Worm (Caenorhabditis elegans): ENCODE measurements around the gene pfd-4.
A peak's percentile ranks its signal among the peaks of the same experiment; 100 is the strongest.

Gene pfd-4

ce11 chrIV:11310624-11311023 is 4.4 kb upstream of the pfd-4 start, which contains the start of gene znf-207 (continued):
- peak; percentile 16 for TF ChIP-seq ets-4 (tag; optimal IDR thresholded peaks at IDR 0.05)
- TF ChIP-seq ceh-34 (tag; optimal IDR thresholded peaks at IDR 0.05) = peak; percentile 59
- TF ChIP-seq ceh-45 (GFP tag; IDR thresholded peaks at IDR 0.05) = no peak
- peak; percentile 27 for TF ChIP-seq ceh-18 (tag; optimal IDR thresholded peaks at IDR 0.05)
- peak; percentile 45 for TF ChIP-seq F13H6.1 (tag; optimal IDR thresholded peaks at IDR 0.05)
- TF ChIP-seq che-1 (tag; optimal IDR thresholded peaks at IDR 0.05) = peak; percentile 33
- no peak for TF ChIP-seq pqm-1 (tag; optimal IDR thresholded peaks at IDR 0.05)
- no peak for TF ChIP-seq ceh-9 (tag; optimal IDR thresholded peaks at IDR 0.05)
- peak; percentile 99 for TF ChIP-seq unc-42 (tag; optimal IDR thresholded peaks at IDR 0.05)
- TF ChIP-seq ahr-1 (tag; optimal IDR thresholded peaks at IDR 0.05) = peak; percentile 8
- 0 out of 2 replicates have a peak, but pooled peaks have one; percentile 23 for TF ChIP-seq sox-2 (GFP tag; IDR thresholded peaks at IDR 0.05)
- peak; percentile 4 for TF ChIP-seq tbx-7 (tag; optimal IDR thresholded peaks at IDR 0.05)
- TF ChIP-seq K09A11.1 (tag; optimal IDR thresholded peaks at IDR 0.05; ENCODE audit: insufficient read depth) = peak; percentile 54
- no peak for TF ChIP-seq K02D7.2 (tag; optimal IDR thresholded peaks at IDR 0.05)
- no peak for TF ChIP-seq unc-86 (tag; optimal IDR thresholded peaks at IDR 0.05)
- no peak for TF ChIP-seq C08G9.2 (tag; optimal IDR thresholded peaks at IDR 0.05)
- TF ChIP-seq sox-4 (tag; optimal IDR thresholded peaks at IDR 0.05) = peak; percentile 29
- peak; percentile 42 for TF ChIP-seq zip-5 (tag; optimal IDR thresholded peaks at IDR 0.05)
- TF ChIP-seq elt-2 (tag; optimal IDR thresholded peaks at IDR 0.05) = peak; percentile 78
- TF ChIP-seq syd-9 (tag; optimal IDR thresholded peaks at IDR 0.05) = peak; percentile 31
- TF ChIP-seq ref-2 (tag; optimal IDR thresholded peaks at IDR 0.05) = peak; percentile 60
- peak; percentile 90 for TF ChIP-seq ceh-14 (tag; optimal IDR thresholded peaks at IDR 0.05)
- no peak for TF ChIP-seq rnt-1 (tag; optimal IDR thresholded peaks at IDR 0.05)
- peak; percentile 82 for TF ChIP-seq ceh-31 (tag; optimal IDR thresholded peaks at IDR 0.05)
- peak; percentile 45 for TF ChIP-seq nhr-232 (tag; optimal IDR thresholded peaks at IDR 0.05)
- TF ChIP-seq pag-3 (tag; optimal IDR thresholded peaks at IDR 0.05; ENCODE audit: borderline replicate concordance) = no peak

- TF ChIP-seq unc-55 (GFP tag; optimal IDR thresholded peaks at IDR 0.05) = no peak
- no peak for TF ChIP-seq ceh-22 (tag; optimal IDR thresholded peaks at IDR 0.05)
- no peak for TF ChIP-seq ets-4 (tag; optimal IDR thresholded peaks at IDR 0.05)
- no peak for TF ChIP-seq C38D4.7 (GFP tag; optimal IDR thresholded peaks at IDR 0.05)
- TF ChIP-seq ceh-19 (GFP tag; optimal IDR thresholded peaks at IDR 0.05) = no peak
- no peak for TF ChIP-seq elt-4 (tag; optimal IDR thresholded peaks at IDR 0.05)
- TF ChIP-seq ceh-34 (tag; optimal IDR thresholded peaks at IDR 0.05) = no peak
- TF ChIP-seq ztf-16 (tag; optimal IDR thresholded peaks at IDR 0.05) = no peak
Observed at ce11 chrIV:11311484-11311883, 3.5 kb upstream of the pfd-4 start.

- no peak for TF ChIP-seq K02D7.2 (tag; optimal IDR thresholded peaks at IDR 0.05)
- TF ChIP-seq C08G9.2 (tag; optimal IDR thresholded peaks at IDR 0.05) = no peak
- no peak for TF ChIP-seq pros-1 (tag; optimal IDR thresholded peaks at IDR 0.05)
- no peak for TF ChIP-seq K09A11.1 (tag; optimal IDR thresholded peaks at IDR 0.05; ENCODE audit: insufficient read depth)
- TF ChIP-seq F13H6.1 (tag; optimal IDR thresholded peaks at IDR 0.05) = no peak
- TF ChIP-seq unc-3 (GFP tag; conservative IDR thresholded peaks at IDR 0.05) = no peak
- TF ChIP-seq unc-3 (tag; optimal IDR thresholded peaks at IDR 0.05) = no peak
- no peak for TF ChIP-seq hlh-15 (tag; optimal IDR thresholded peaks at IDR 0.05)
- TF ChIP-seq npax-4 (tag; optimal IDR thresholded peaks at IDR 0.05) = no peak
- TF ChIP-seq fax-1 (tag; optimal IDR thresholded peaks at IDR 0.05) = no peak
- TF ChIP-seq pha-4 (tag; optimal IDR thresholded peaks at IDR 0.05) = no peak
- no peak for TF ChIP-seq ceh-9 (tag; optimal IDR thresholded peaks at IDR 0.05)
- no peak for TF ChIP-seq fkh-6 (tag; optimal IDR thresholded peaks at IDR 0.05)
- no peak for TF ChIP-seq ceh-6 (GFP tag; optimal IDR thresholded peaks at IDR 0.05)
Observed at ce11 chrIV:11313880-11314279, 1.1 kb upstream of the pfd-4 start, which contains the start of gene dnj-2. TSS of gene dnj-2 (minus strand) at chrIV:11313980.

Data from whole organism, late embryonic.